Worm (Caenorhabditis elegans): Measurements from ENCODE around the gene hpl-2.

The hpl-2 gene

DNA sequence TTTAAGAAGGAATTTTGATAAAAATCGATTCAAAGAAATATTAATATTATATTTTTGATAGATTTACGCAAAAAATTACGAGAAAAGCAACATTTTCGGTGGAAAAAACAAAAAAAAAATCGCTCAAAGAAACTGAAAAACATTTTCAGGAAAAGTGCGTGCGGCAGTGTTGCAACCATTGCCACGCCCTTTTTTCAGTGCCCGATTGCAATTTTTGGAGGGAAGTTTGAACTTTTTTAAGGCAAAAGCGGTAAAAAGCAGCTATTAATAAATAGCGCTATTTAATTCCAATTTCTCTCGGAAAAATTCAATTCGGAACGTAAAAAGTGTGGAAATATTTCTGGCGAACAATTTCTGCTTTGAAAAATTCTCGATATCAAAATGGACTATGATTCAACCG is 34.3 kb downstream of the hpl-2 start:
- TF ChIP-seq mes-2 (tag; optimal IDR thresholded peaks at IDR 0.05; ENCODE audit: poor library complexity, severe bottlenecking) (peak; percentile 48), tag-97 (GFP tag; IDR thresholded peaks at IDR 0.05) (no peak)

- TF ChIP-seq lim-7 (GFP tag; IDR thresholded peaks at IDR 0.05): no peak
- no peak for TF ChIP-seq nhr-237 (tag; optimal IDR thresholded peaks at IDR 0.05)
- TF ChIP-seq lsy-2 (tag; optimal IDR thresholded peaks at IDR 0.05): peak; percentile 51 to 81
- no peak for TF ChIP-seq ceh-82 (tag; optimal IDR thresholded peaks at IDR 0.05)
- TF ChIP-seq rbr-2 (tag; optimal IDR thresholded peaks at IDR 0.05): peak; percentile 83
- no peak for TF ChIP-seq dmd-9 (GFP tag; IDR thresholded peaks at IDR 0.05)
- TF ChIP-seq Y48G9A.11 (GFP tag; IDR thresholded peaks at IDR 0.05): no peak
- no peak for TF ChIP-seq daf-8 (GFP tag; IDR thresholded peaks at IDR 0.05)
- TF ChIP-seq F10B5.3 (tag; optimal IDR thresholded peaks at IDR 0.05): no peak
- TF ChIP-seq hmg-1.1 (GFP tag; IDR thresholded peaks at IDR 0.05): peak; percentile 93
- TF ChIP-seq aly-2 (tag; optimal IDR thresholded peaks at IDR 0.05): no peak
- TF ChIP-seq spr-1 (tag; optimal IDR thresholded peaks at IDR 0.05): peak; percentile 32
- TF ChIP-seq zfp-2 (tag; optimal IDR thresholded peaks at IDR 0.05): no peak
- TF ChIP-seq snpc-4 (tag; optimal IDR thresholded peaks at IDR 0.05): no peak
- peak; percentile 80 for TF ChIP-seq nhr-48 (tag; optimal IDR thresholded peaks at IDR 0.05)
- peak; percentile 54; the same call in 1 of the 2 replicates for TF ChIP-seq madf-9 (GFP tag; conservative IDR thresholded peaks at IDR 0.05)
- no peak for TF ChIP-seq D1046.2 (GFP tag; IDR thresholded peaks at IDR 0.05)
- peak; percentile 52; the same call in 1 of the 2 replicates for TF ChIP-seq tra-1 (GFP tag; IDR thresholded peaks at IDR 0.05)
- peak; percentile 19 for TF ChIP-seq pqm-1 (tag; optimal IDR thresholded peaks at IDR 0.05)
- peak; percentile 36 for TF ChIP-seq fkh-10 (GFP tag; optimal IDR thresholded peaks at IDR 0.05)
- TF ChIP-seq ces-1 (GFP tag; optimal IDR thresholded peaks at IDR 0.05): no peak
- TF ChIP-seq aha-1 (tag): no peak
- TF ChIP-seq T26A8.4 (GFP tag; IDR thresholded peaks at IDR 0.05): peak; percentile 79
- peak; percentile 90 for TF ChIP-seq dve-1 (tag; optimal IDR thresholded peaks at IDR 0.05; ENCODE audit: insufficient read depth)
- peak; percentile 81 for TF ChIP-seq mep-1 (tag; optimal IDR thresholded peaks at IDR 0.05)
- no peak for TF ChIP-seq ZK546.5 (tag; optimal IDR thresholded peaks at IDR 0.05)
- no peak for TF ChIP-seq unc-62 (GFP tag; optimal IDR thresholded peaks at IDR 0.05 in 1 of 2)
- no peak for TF ChIP-seq unc-62 (tag; optimal IDR thresholded peaks at IDR 0.05)
- TF ChIP-seq daf-16 (GFP tag; optimal IDR thresholded peaks at IDR 0.05): peak in 1 of 2 experiments; percentile 93
- peak; percentile 95 for TF ChIP-seq daf-16 (tag; optimal IDR thresholded peaks at IDR 0.05)
- no peak for TF ChIP-seq ztf-11 (tag; optimal IDR thresholded peaks at IDR 0.05)
- peak; percentile 94 for TF ChIP-seq dmd-6 (GFP tag; IDR thresholded peaks at IDR 0.05)
- TF ChIP-seq nhr-77 (tag; optimal IDR thresholded peaks at IDR 0.05): peak; percentile 56
- peak; percentile 68; the same call in 1 of the 2 replicates for TF ChIP-seq arid-1 (GFP tag; conservative IDR thresholded peaks at IDR 0.05)
- peak; percentile 38 for TF ChIP-seq T20F7.1 (GFP tag; optimal IDR thresholded peaks at IDR 0.05)
- peak; percentile 67 for TF ChIP-seq nhr-41 (GFP tag; IDR thresholded peaks at IDR 0.05)
- peak; percentile 27 for TF ChIP-seq unc-130 (GFP tag; optimal IDR thresholded peaks at IDR 0.05)
- TF ChIP-seq madf-5 (GFP tag; IDR thresholded peaks at IDR 0.05): no peak
- TF ChIP-seq skn-1 (tag; optimal IDR thresholded peaks at IDR 0.05): no peak
- TF ChIP-seq nhr-10 (tag; optimal IDR thresholded peaks at IDR 0.05): peak; percentile 13
- no peak for TF ChIP-seq fos-1 (tag; optimal IDR thresholded peaks at IDR 0.05)
- TF ChIP-seq Y75B8A.6 (GFP tag; IDR thresholded peaks at IDR 0.05): no peak
- no peak for TF ChIP-seq R02D3.7 (tag; optimal IDR thresholded peaks at IDR 0.05)
- TF ChIP-seq mxl-3 (GFP tag; optimal IDR thresholded peaks at IDR 0.05): peak; percentile 87
- 0 out of 2 replicates have a peak, but pooled peaks have one; percentile 23 for TF ChIP-seq nhr-42 (GFP tag; IDR thresholded peaks at IDR 0.05)
- TF ChIP-seq ZK337.2 (GFP tag; IDR thresholded peaks at IDR 0.05): no peak
- no peak for TF ChIP-seq ceh-44 (GFP tag; IDR thresholded peaks at IDR 0.05)
- peak; percentile 75 for TF ChIP-seq ceh-28 (tag; optimal IDR thresholded peaks at IDR 0.05)
- TF ChIP-seq ceh-32 (tag; optimal IDR thresholded peaks at IDR 0.05; ENCODE audit: poor library complexity): no peak
- no peak for TF ChIP-seq nhr-76 (tag; optimal IDR thresholded peaks at IDR 0.05)
Observed at ce11 chrIII:10720170-10720569, 35.2 kb downstream of the hpl-2 start.
